Worm (Caenorhabditis elegans) whole organism, L3 larva: ENCODE data around the gene sre-20.

Experiments
- ama-1 ChIP-seq: fragments of 150-350 bp; optimal IDR thresholded peaks from 2 replicates; lab custom pipeline; 2018
- egl-27 ChIP-seq: sonication (generic microtip); optimal IDR thresholded peaks from 4 replicates; lab custom pipeline; 2017; ENCODE audit warnings: missing biosample characterization, missing genetic modification reagents, missing genetic modification characterization
- elt-1 ChIP-seq: fragments of 150-350 bp; optimal IDR thresholded peaks from 2 replicates; lab custom pipeline; 2014; ENCODE audit warnings: missing biosample characterization, missing genetic modification characterization
- nhr-11 ChIP-seq: fragments of 150-350 bp; optimal IDR thresholded peaks from 2 replicates; lab custom pipeline; 2014; ENCODE audit warnings: missing biosample characterization, missing genetic modification characterization
- nhr-77 ChIP-seq: fragments of 150-350 bp; optimal IDR thresholded peaks from 2 replicates; lab custom pipeline; 2014; ENCODE audit warnings: missing biosample characterization, missing genetic modification characterization
- unc-62 ChIP-seq: fragments of 150-350 bp; sonication (generic microtip); optimal IDR thresholded peaks from 4 replicates; lab custom pipeline; 2014; ENCODE audit warnings: missing biosample characterization, missing genetic modification reagents, missing genetic modification characterization

- TF ChIP-seq unc-62 (no peak), nhr-11 (tag; lab: Kevin White, UChicago) (no peak), nhr-77 (tag; lab: Kevin White, UChicago) (no peak), elt-1 (tag; lab: Kevin White, UChicago) (no peak), egl-27 (no peak), ama-1 (no peak)
Measured at ce11 chrV:12784861-12785260, at the start of gene sre-20.
